Fruit fly (Drosophila melanogaster) whole organism, adult: Measurements from ENCODE around the gene CG13409.

Source experiments
- CG12768 ChIP-seq: fragments of 200-800 bp; sonication (Bioruptor generic); optimal IDR thresholded peaks from 2 replicates; lab custom pipeline; 2017; ENCODE audit warnings: missing biosample characterization, missing genetic modification characterization, mild to moderate bottlenecking, moderate library complexity, missing genetic modification reagents
- CG14711 ChIP-seq: fragments of 200-800 bp; sonication (Bioruptor generic); optimal IDR thresholded peaks from 2 replicates; lab custom pipeline; 2018; ENCODE audit warnings: missing biosample characterization, mild to moderate bottlenecking, missing genetic modification characterization, moderate library complexity
- CG1620 ChIP-seq: fragments of 200-800 bp; sonication (Bioruptor generic); optimal IDR thresholded peaks from 2 replicates; lab custom pipeline; 2016; ENCODE audit warnings: missing biosample characterization, missing genetic modification characterization
- CG33017 ChIP-seq: fragments of 200-800 bp; sonication (Bioruptor generic); optimal IDR thresholded peaks from 2 replicates; lab custom pipeline; 2018; ENCODE audit warnings: missing biosample characterization, mild to moderate bottlenecking, missing genetic modification characterization, moderate library complexity
- CG7101 ChIP-seq: fragments of 200-800 bp; sonication (Bioruptor generic); optimal IDR thresholded peaks from 2 replicates; lab custom pipeline; 2018; ENCODE audit warnings: missing biosample characterization, mild to moderate bottlenecking, missing genetic modification characterization, moderate library complexity
- Clk ChIP-seq: fragments of 200-800 bp; sonication (Bioruptor generic); optimal IDR thresholded peaks from 2 replicates; lab custom pipeline; 2017; ENCODE audit warnings: missing biosample characterization, missing genetic modification characterization
- bab1 ChIP-seq: fragments of 200-800 bp; sonication (Bioruptor generic); optimal IDR thresholded peaks from 3 replicates; lab custom pipeline; 2019; ENCODE audit warnings: missing biosample characterization, mild to moderate bottlenecking, missing genetic modification characterization, moderate library complexity
- cic ChIP-seq: fragments of 200-800 bp; sonication (Bioruptor generic); optimal IDR thresholded peaks from 2 replicates; lab custom pipeline; 2017; ENCODE audit warnings: missing biosample characterization, mild to moderate bottlenecking, missing genetic modification characterization, moderate library complexity
- cnc ChIP-seq, 2 experiments: fragments of >200 bp; optimal IDR thresholded peaks; 2 replicates each; lab custom pipeline; 2017
- kay ChIP-seq: fragments of 200-800 bp; sonication (Bioruptor generic); peaks from one replicate; lab custom pipeline; 2016; ENCODE audit warnings: missing biosample characterization, missing genetic modification characterization, borderline replicate concordance
- tj ChIP-seq: fragments of 200-800 bp; sonication (Bioruptor generic); optimal IDR thresholded peaks from 3 replicates; lab custom pipeline; 2017; ENCODE audit warnings: missing biosample characterization, mild to moderate bottlenecking, missing genetic modification characterization, moderate library complexity

- TF ChIP-seq bab1 (GFP tag; lab: Kevin White, UChicago) (no peak), cnc (optimal IDR thresholded peaks at IDR 0.05; lab: Kevin White, UChicago) (no peak), CG33017 (no peak), kay (GFP tag; lab: Kevin White, UChicago) (no peak), CG12768 (no peak), CG14711 (tag; lab: Kevin White, UChicago) (no peak), tj (no peak), CG7101 (tag; lab: Kevin White, UChicago) (no peak), Clk (GFP tag; lab: Kevin White, UChicago) (no peak), cic (GFP tag; lab: Kevin White, UChicago) (no peak), CG1620 (GFP tag; lab: Kevin White, UChicago) (no peak)
These were observed 4.0 kb downstream of the CG13409 start for dm6 chr3R:22027743-22028099.
